Fruit fly (Drosophila melanogaster): Measurements from ENCODE around the gene Hpd.

Hpd gene

DNA sequence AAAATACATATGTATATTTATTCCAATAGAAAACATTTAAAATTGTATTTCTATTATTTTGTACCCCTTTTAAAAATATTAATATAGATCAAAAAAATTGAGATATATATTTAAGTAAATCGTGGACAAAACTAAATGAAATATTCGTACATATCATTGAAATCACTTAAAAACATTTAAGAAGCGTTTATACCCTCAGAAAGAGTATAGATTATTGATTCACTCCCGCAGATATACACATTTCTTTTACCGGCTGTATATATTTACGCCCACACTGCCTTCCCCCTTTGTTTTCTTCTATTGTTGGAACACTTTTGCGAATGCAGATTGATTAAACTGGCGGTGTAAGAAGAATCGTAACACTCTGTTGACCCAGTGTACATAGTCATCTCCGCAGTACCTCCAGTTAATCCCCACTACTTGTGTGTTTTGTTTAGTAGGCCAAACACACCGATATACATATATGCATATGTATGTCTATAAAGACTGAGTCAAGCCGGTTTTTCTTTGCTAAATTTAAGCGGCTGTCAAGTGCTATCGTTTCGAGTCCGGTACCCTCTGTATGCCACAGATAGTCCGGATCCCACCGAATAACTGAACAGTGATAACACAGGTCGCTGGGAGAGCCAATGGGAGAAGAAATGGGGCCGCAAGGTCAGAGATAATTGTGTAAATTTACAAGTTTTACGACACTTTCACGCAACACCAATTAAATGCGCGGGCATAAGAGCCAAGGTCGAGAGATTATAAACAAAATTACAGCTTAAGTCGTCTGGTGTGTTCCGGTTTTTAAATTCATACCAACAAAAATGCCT, 32.0 kb upstream of the Hpd start:
- TF ChIP-seq CG34406 (GFP tag; optimal IDR thresholded peaks at IDR 0.05) (peak; percentile 5), Hr38 (GFP tag; optimal IDR thresholded peaks at IDR 0.05) (no peak), Eip78C (GFP tag) (peak; percentile 75), acj6 (GFP tag; optimal IDR thresholded peaks at IDR 0.05) (peak; percentile 38), CG3919 (GFP tag; optimal IDR thresholded peaks at IDR 0.05) (peak; percentile 35), net (GFP tag; optimal IDR thresholded peaks at IDR 0.05) (peak; percentile 8), CG15336 (GFP tag; IDR thresholded peaks at IDR 0.05) (peak; percentile 65), lz (GFP tag; optimal IDR thresholded peaks at IDR 0.05) (no peak), dsx (GFP tag; optimal IDR thresholded peaks at IDR 0.05; ENCODE audit: poor library complexity, severe bottlenecking) (peak; percentile 5), CG10631 (GFP tag; optimal IDR thresholded peaks at IDR 0.05) (peak; percentile 12), fkh (GFP tag; optimal IDR thresholded peaks at IDR 0.05) (peak; percentile 96), CG11762 (GFP tag; optimal IDR thresholded peaks at IDR 0.05; ENCODE audit: insufficient read depth) (peak; percentile 0), svp (GFP tag) (peak; percentile 98), achi (GFP tag; optimal IDR thresholded peaks at IDR 0.05) (peak; percentile 24), esn (GFP tag; optimal IDR thresholded peaks at IDR 0.05) (peak; percentile 10), CG6163 (GFP tag; IDR thresholded peaks at IDR 0.05) (0 out of 3 replicates have a peak, but pooled peaks have one; percentile 31), OdsH (GFP tag; optimal IDR thresholded peaks at IDR 0.05) (peak; percentile 1), CG8632 (GFP tag; optimal IDR thresholded peaks at IDR 0.05) (no peak), CG6854 (GFP tag; optimal IDR thresholded peaks at IDR 0.05) (no peak), Hr39 (GFP tag; optimal IDR thresholded peaks at IDR 0.05) (no peak), CG3032 (tag; optimal IDR thresholded peaks at IDR 0.05) (peak; percentile 49), Sox14 (GFP tag; optimal IDR thresholded peaks at IDR 0.05) (peak; percentile 25), CG7368 (GFP tag; optimal IDR thresholded peaks at IDR 0.05) (no peak), Hr4 (GFP tag; optimal IDR thresholded peaks at IDR 0.05) (peak; percentile 34), eg (GFP tag; IDR thresholded peaks at IDR 0.05) (peak; percentile 35; the same call in 1 of the 3 replicates), pdm3 (GFP tag; optimal IDR thresholded peaks at IDR 0.05) (peak; percentile 18), CG9139 (GFP tag; optimal IDR thresholded peaks at IDR 0.05) (no peak), CG4318 (GFP tag; optimal IDR thresholded peaks at IDR 0.05) (no peak), CG32006 (GFP tag; optimal IDR thresholded peaks at IDR 0.05) (peak; percentile 22), Blimp-1 (GFP tag; optimal IDR thresholded peaks at IDR 0.05) (no peak), ss (GFP tag; optimal IDR thresholded peaks at IDR 0.05) (no peak), CG8119 (GFP tag; IDR thresholded peaks at IDR 0.05) (peak; percentile 34; the same call in 2 of the 3 replicates), CG8319 (GFP tag; optimal IDR thresholded peaks at IDR 0.05) (no peak), Lpt (GFP tag; optimal IDR thresholded peaks at IDR 0.05) (peak; percentile 23), CG10669 (GFP tag; optimal IDR thresholded peaks at IDR 0.05) (peak; percentile 16)

DNA sequence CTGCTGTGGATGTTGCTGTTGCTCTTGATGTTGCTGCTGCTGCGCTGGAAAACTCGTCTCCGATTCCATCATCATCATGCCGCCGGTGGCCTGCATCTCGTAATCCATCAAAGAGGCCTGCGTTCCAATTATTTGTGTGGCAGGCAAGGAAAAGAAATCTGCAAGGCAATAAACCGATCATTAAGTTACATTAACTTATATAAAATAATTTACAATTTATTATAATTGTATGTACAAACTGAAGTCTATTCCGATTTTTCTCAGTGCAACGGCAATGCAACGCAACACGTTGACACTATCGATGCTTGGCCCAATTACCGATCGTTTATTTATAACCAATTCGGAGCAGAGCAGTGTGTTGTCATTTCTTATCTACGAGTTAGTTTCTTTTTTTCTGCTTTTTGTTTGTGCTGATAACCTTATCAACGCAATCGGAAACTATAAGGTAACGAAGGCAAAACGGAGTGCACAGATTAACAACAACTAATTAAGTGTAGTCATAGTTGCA, 31.4 kb upstream of the Hpd start:
- TF ChIP-seq salr (GFP tag; optimal IDR thresholded peaks at IDR 0.05) (peak in 1 of 2 experiments; percentile 42), CG6163 (GFP tag; IDR thresholded peaks at IDR 0.05) (peak; percentile 81), Hr39 (GFP tag; optimal IDR thresholded peaks at IDR 0.05) (no peak), fkh (GFP tag; optimal IDR thresholded peaks at IDR 0.05) (no peak), Blimp-1 (GFP tag; optimal IDR thresholded peaks at IDR 0.05) (no peak), svp (GFP tag) (no peak), dac (GFP tag; optimal IDR thresholded peaks at IDR 0.05) (peak; percentile 12), Ets21C (GFP tag; optimal IDR thresholded peaks at IDR 0.05) (no peak), Eip93F (GFP tag; optimal IDR thresholded peaks at IDR 0.05) (no peak), CG6276 (GFP tag; optimal IDR thresholded peaks at IDR 0.05) (peak; percentile 50), Smox (GFP tag; optimal IDR thresholded peaks at IDR 0.05) (no peak), CG6854 (GFP tag; optimal IDR thresholded peaks at IDR 0.05) (no peak), CG32006 (GFP tag; optimal IDR thresholded peaks at IDR 0.05) (peak; percentile 68), OdsH (GFP tag; optimal IDR thresholded peaks at IDR 0.05) (peak; percentile 39), lz (GFP tag; optimal IDR thresholded peaks at IDR 0.05) (no peak), acj6 (GFP tag; optimal IDR thresholded peaks at IDR 0.05) (peak; percentile 8), CG1621 (tag; optimal IDR thresholded peaks at IDR 0.05) (no peak), fd85E (GFP tag; optimal IDR thresholded peaks at IDR 0.05) (no peak), eg (GFP tag; IDR thresholded peaks at IDR 0.05) (peak; percentile 82), net (GFP tag; optimal IDR thresholded peaks at IDR 0.05) (peak; percentile 47), Gug (GFP tag; IDR thresholded peaks at IDR 0.05) (peak; percentile 48), CG15336 (GFP tag; IDR thresholded peaks at IDR 0.05) (peak; percentile 76), Sox14 (GFP tag; optimal IDR thresholded peaks at IDR 0.05) (no peak), CG11902 (GFP tag; optimal IDR thresholded peaks at IDR 0.05) (no peak), CG10631 (GFP tag; optimal IDR thresholded peaks at IDR 0.05) (no peak), Lpt (GFP tag; optimal IDR thresholded peaks at IDR 0.05) (peak; percentile 1), dsx (GFP tag; optimal IDR thresholded peaks at IDR 0.05; ENCODE audit: poor library complexity, severe bottlenecking) (no peak), Hr4 (GFP tag; optimal IDR thresholded peaks at IDR 0.05) (no peak), CG11294 (GFP tag; IDR thresholded peaks at IDR 0.05) (peak; percentile 49; the same call in 1 of the 2 replicates)

Data from whole organism, prepupa.